Fruit fly (Drosophila melanogaster) whole organism, embryonic: ENCODE data around the gene CG31008.

Source experiments
- CG10209 ChIP-seq: fragments of 200-800 bp; sonication (Bioruptor generic); optimal IDR thresholded peaks from 3 replicates; lab custom pipeline; 2017; ENCODE audit warnings: missing biosample characterization, mild to moderate bottlenecking, missing genetic modification characterization, missing genetic modification reagents
- CG10274 ChIP-seq: fragments of 200-800 bp; sonication (Bioruptor generic); optimal IDR thresholded peaks from 3 replicates; lab custom pipeline; 2017; ENCODE audit warnings: missing biosample characterization, mild to moderate bottlenecking, missing genetic modification characterization
- CG10366 ChIP-seq: fragments of 200-800 bp; sonication (Bioruptor generic); IDR thresholded peaks from 2 replicates; pipeline ENCODE4 v1.3.6; 2022; ENCODE audit warnings: missing biosample characterization, missing genetic modification characterization
- CG10462 ChIP-seq: fragments of 200-800 bp; sonication (Bioruptor generic); optimal IDR thresholded peaks from 2 replicates; lab custom pipeline; 2016; ENCODE audit warnings: missing biosample characterization, missing genetic modification characterization
- CG11085 ChIP-seq: fragments of 200-800 bp; sonication (Bioruptor generic); IDR thresholded peaks from 2 replicates; pipeline ENCODE4 v1.3.6; 2022; ENCODE audit warnings: missing biosample characterization, missing genetic modification characterization
- CG11560 ChIP-seq: fragments of 200-800 bp; sonication (Bioruptor generic); IDR thresholded peaks from 3 replicates; pipeline ENCODE4 v1.3.6; 2022; ENCODE audit warnings: missing biosample characterization, missing genetic modification characterization
- CG12219 ChIP-seq: fragments of 200-800 bp; sonication (Bioruptor generic); optimal IDR thresholded peaks from 3 replicates; lab custom pipeline; 2018; ENCODE audit warnings: missing biosample characterization, mild to moderate bottlenecking, missing genetic modification characterization
- CG14667 ChIP-seq: fragments of 200-800 bp; sonication (Bioruptor generic); IDR thresholded peaks from 2 replicates; pipeline ENCODE4 v1.3.6; 2022; ENCODE audit warnings: missing biosample characterization, missing genetic modification characterization
- CG15269 ChIP-seq: fragments of 200-800 bp; sonication (Bioruptor generic); optimal IDR thresholded peaks from 2 replicates; lab custom pipeline; 2018; ENCODE audit warnings: missing biosample characterization, mild to moderate bottlenecking, missing genetic modification characterization, moderate library complexity
- CG17359 ChIP-seq: fragments of 200-800 bp; sonication (Bioruptor generic); optimal IDR thresholded peaks from 3 replicates; lab custom pipeline; 2018; ENCODE audit warnings: missing biosample characterization, mild to moderate bottlenecking, missing genetic modification characterization, moderate library complexity
- CG18764 ChIP-seq: fragments of 200-800 bp; sonication (Bioruptor generic); optimal IDR thresholded peaks from 3 replicates; lab custom pipeline; 2016; ENCODE audit warnings: missing biosample characterization, missing genetic modification characterization
- CG2120 ChIP-seq: fragments of 200-800 bp; sonication (Bioruptor generic); optimal IDR thresholded peaks from 3 replicates; lab custom pipeline; 2016; ENCODE audit warnings: missing biosample characterization, missing genetic modification characterization
- CG2875 ChIP-seq: fragments of 200-800 bp; sonication (Bioruptor generic); optimal IDR thresholded peaks from 2 replicates; lab custom pipeline; 2017; ENCODE audit warnings: missing biosample characterization, mild to moderate bottlenecking, missing genetic modification characterization, missing genetic modification reagents
- CG33213 ChIP-seq: fragments of 200-800 bp; sonication (Bioruptor generic); optimal IDR thresholded peaks from 3 replicates; lab custom pipeline; 2016; ENCODE audit warnings: missing biosample characterization, missing genetic modification characterization
- CG33557 ChIP-seq: fragments of 200-800 bp; sonication (Bioruptor generic); optimal IDR thresholded peaks from 2 replicates; lab custom pipeline; 2019; ENCODE audit warnings: missing biosample characterization, mild to moderate bottlenecking, missing genetic modification characterization, moderate library complexity
- CG4730 ChIP-seq: fragments of 200-800 bp; sonication (Bioruptor generic); IDR thresholded peaks from 2 replicates; pipeline ENCODE4 v1.3.6; 2022; ENCODE audit warnings: missing biosample characterization, missing genetic modification characterization
- CG7839 ChIP-seq: fragments of 200-800 bp; sonication (Bioruptor generic); optimal IDR thresholded peaks from 3 replicates; lab custom pipeline; 2018; ENCODE audit warnings: missing biosample characterization, mild to moderate bottlenecking, missing genetic modification characterization, moderate library complexity
- D19B ChIP-seq: fragments of 200-800 bp; sonication (Bioruptor generic); optimal IDR thresholded peaks from 2 replicates; lab custom pipeline; 2017; ENCODE audit warnings: missing biosample characterization, mild to moderate bottlenecking, missing genetic modification characterization
- Ets65A ChIP-seq: fragments of 200-800 bp; sonication (Bioruptor generic); peaks from one replicate; lab custom pipeline; 2016; ENCODE audit warnings: missing biosample characterization, missing genetic modification characterization
- H2.0 ChIP-seq: fragments of 200-800 bp; sonication (Bioruptor generic); IDR thresholded peaks from 2 replicates; pipeline ENCODE4 v1.3.6; 2022; ENCODE audit warnings: missing biosample characterization, missing genetic modification characterization
- HmgZ ChIP-seq: fragments of 200-800 bp; sonication (Bioruptor generic); optimal IDR thresholded peaks from 2 replicates; lab custom pipeline; 2018; ENCODE audit warnings: missing biosample characterization, mild to moderate bottlenecking, missing genetic modification characterization
- Hmr ChIP-seq: fragments of 200-800 bp; sonication (Bioruptor generic); optimal IDR thresholded peaks from 3 replicates; lab custom pipeline; 2017; ENCODE audit warnings: mild to moderate bottlenecking, missing biosample characterization, missing genetic modification reagents, missing genetic modification characterization
- Hr3 ChIP-seq: fragments of 200-800 bp; sonication (Bioruptor generic); optimal IDR thresholded peaks from 3 replicates; lab custom pipeline; 2016; ENCODE audit warnings: missing biosample characterization, missing genetic modification characterization
- PHDP ChIP-seq: fragments of 200-800 bp; sonication (Bioruptor generic); optimal IDR thresholded peaks from 3 replicates; lab custom pipeline; 2018; ENCODE audit warnings: missing biosample characterization, mild to moderate bottlenecking, missing genetic modification characterization, moderate library complexity
- Rfx ChIP-seq: fragments of 200-800 bp; sonication (Bioruptor generic); IDR thresholded peaks from 2 replicates; pipeline ENCODE4 v1.3.6; 2022; ENCODE audit warnings: missing biosample characterization, missing genetic modification characterization
- Trl ChIP-seq, 3 experiments: fragments of >200 bp in 2 of 3; fragments of 200-800 bp in 1 of 3; sonication (Bioruptor generic) in 1 of 3; optimal IDR thresholded peaks; 2 replicates in 1 of 3; 3 replicates in 2 of 3; lab custom pipeline; 2016 to 2017; ENCODE audit warnings: missing biosample characterization in 1 of 3, missing genetic modification characterization in 1 of 3
- Xbp1 ChIP-seq: fragments of 200-800 bp; sonication (Bioruptor generic); optimal IDR thresholded peaks from 3 replicates; lab custom pipeline; 2016; ENCODE audit warnings: missing biosample characterization, mild to moderate bottlenecking, missing genetic modification characterization
- ab ChIP-seq: fragments of 200-800 bp; sonication (Bioruptor generic); optimal IDR thresholded peaks from 2 replicates; lab custom pipeline; 2016; ENCODE audit warnings: missing biosample characterization, missing genetic modification characterization
- ase ChIP-seq: fragments of 200-800 bp; sonication (Bioruptor generic); IDR thresholded peaks from 3 replicates; pipeline ENCODE4 v1.3.6; 2022; ENCODE audit warnings: missing biosample characterization, missing genetic modification characterization
- ash1 ChIP-seq: fragments of 200-800 bp; sonication (Bioruptor generic); optimal IDR thresholded peaks from 2 replicates; lab custom pipeline; 2018; ENCODE audit warnings: missing biosample characterization, mild to moderate bottlenecking, missing genetic modification characterization
- br ChIP-seq: fragments of >200 bp; optimal IDR thresholded peaks from 2 replicates; lab custom pipeline; 2017
- cad ChIP-seq: fragments of >200 bp; optimal IDR thresholded peaks from 2 replicates; lab custom pipeline; 2017; ENCODE audit warnings: missing biosample characterization, missing genetic modification characterization
- dmrt99B ChIP-seq: fragments of 200-800 bp; sonication (Bioruptor generic); optimal IDR thresholded peaks from 2 replicates; lab custom pipeline; 2018; ENCODE audit warnings: missing biosample characterization, mild to moderate bottlenecking, missing genetic modification characterization, moderate library complexity
- fd102C ChIP-seq: fragments of 200-800 bp; sonication (Bioruptor generic); optimal IDR thresholded peaks from 2 replicates; lab custom pipeline; 2018; ENCODE audit warnings: missing biosample characterization, mild to moderate bottlenecking, missing genetic modification characterization, moderate library complexity
- fd96Cb ChIP-seq: fragments of 200-800 bp; sonication (Bioruptor generic); optimal IDR thresholded peaks from 2 replicates; lab custom pipeline; 2018; ENCODE audit warnings: missing biosample characterization, mild to moderate bottlenecking, missing genetic modification characterization, moderate library complexity
- gem ChIP-seq: fragments of 200-800 bp; sonication (Bioruptor generic); optimal IDR thresholded peaks from 2 replicates; lab custom pipeline; 2019; ENCODE audit warnings: missing biosample characterization, mild to moderate bottlenecking, missing genetic modification characterization, moderate library complexity
- lab ChIP-seq: fragments of 200-800 bp; sonication (Bioruptor generic); optimal IDR thresholded peaks from 3 replicates; lab custom pipeline; 2017; ENCODE audit warnings: missing biosample characterization, missing genetic modification characterization, mild to moderate bottlenecking, moderate library complexity, missing genetic modification reagents
- nmo ChIP-seq: fragments of 200-800 bp; sonication (Bioruptor generic); optimal IDR thresholded peaks from 2 replicates; lab custom pipeline; 2018; ENCODE audit warnings: missing biosample characterization, mild to moderate bottlenecking, missing genetic modification characterization, moderate library complexity
- pan ChIP-seq, 4 experiments: fragments of >200 bp in 3 of 4; fragments of 200-800 bp in 1 of 4; sonication (Bioruptor generic) in 1 of 4; optimal IDR thresholded peaks in 3 of 4; IDR thresholded peaks in 1 of 4; 2 replicates each; pipeline versions ENCODE4 v1.3.6 to Lab custom; 2017 to 2022; ENCODE audit warnings: missing biosample characterization in 2 of 4, missing genetic modification characterization in 2 of 4, mixed read lengths in 1 of 4
- pfk ChIP-seq: fragments of 200-800 bp; sonication (Bioruptor generic); optimal IDR thresholded peaks from 2 replicates; lab custom pipeline; 2018; ENCODE audit warnings: missing biosample characterization, mild to moderate bottlenecking, missing genetic modification characterization, moderate library complexity
- slbo ChIP-seq: fragments of 200-800 bp; sonication (Bioruptor generic); IDR thresholded peaks from 2 replicates; pipeline ENCODE4 v1.3.6; 2022; ENCODE audit warnings: missing biosample characterization, missing genetic modification characterization
- sob ChIP-seq: fragments of 200-800 bp; sonication (Bioruptor generic); IDR thresholded peaks from 2 replicates; pipeline ENCODE4 v1.3.6; 2022; ENCODE audit warnings: missing biosample characterization, missing genetic modification characterization
- ssp ChIP-seq: fragments of 200-800 bp; sonication (Bioruptor generic); IDR thresholded peaks from 2 replicates; pipeline ENCODE4 v1.3.6; 2022; ENCODE audit warnings: missing biosample characterization, missing genetic modification characterization
- stc ChIP-seq: fragments of 200-800 bp; sonication (Bioruptor generic); IDR thresholded peaks from 2 replicates; pipeline ENCODE4 v1.3.6; 2022; ENCODE audit warnings: missing biosample characterization, missing genetic modification characterization
- tin ChIP-seq: fragments of 200-800 bp; sonication (Bioruptor generic); optimal IDR thresholded peaks from 3 replicates; lab custom pipeline; 2016; ENCODE audit warnings: missing biosample characterization, missing genetic modification characterization
- tio ChIP-seq: fragments of 200-800 bp; sonication (Bioruptor generic); optimal IDR thresholded peaks from 2 replicates; lab custom pipeline; 2017; ENCODE audit warnings: missing biosample characterization, missing genetic modification characterization, inconsistent platforms
- vvl ChIP-seq: fragments of 200-800 bp; sonication (Bioruptor generic); IDR thresholded peaks from 2 replicates; pipeline ENCODE4 v1.3.6; 2022; ENCODE audit warnings: missing biosample characterization, missing genetic modification characterization
- wek ChIP-seq: fragments of 200-800 bp; sonication (Bioruptor generic); optimal IDR thresholded peaks from 3 replicates; lab custom pipeline; 2018; ENCODE audit warnings: missing biosample characterization, mild to moderate bottlenecking, missing genetic modification characterization, moderate library complexity
- zfh1 ChIP-seq: fragments of 200-800 bp; sonication (Bioruptor generic); IDR thresholded peaks from 3 replicates; pipeline ENCODE4 v1.3.6; 2022; ENCODE audit warnings: missing biosample characterization, missing genetic modification characterization
- zfh2 ChIP-seq: fragments of 200-800 bp; sonication (Bioruptor generic); optimal IDR thresholded peaks from 2 replicates; lab custom pipeline; 2016; ENCODE audit warnings: missing biosample characterization, missing genetic modification characterization

CG31008 gene

DNA sequence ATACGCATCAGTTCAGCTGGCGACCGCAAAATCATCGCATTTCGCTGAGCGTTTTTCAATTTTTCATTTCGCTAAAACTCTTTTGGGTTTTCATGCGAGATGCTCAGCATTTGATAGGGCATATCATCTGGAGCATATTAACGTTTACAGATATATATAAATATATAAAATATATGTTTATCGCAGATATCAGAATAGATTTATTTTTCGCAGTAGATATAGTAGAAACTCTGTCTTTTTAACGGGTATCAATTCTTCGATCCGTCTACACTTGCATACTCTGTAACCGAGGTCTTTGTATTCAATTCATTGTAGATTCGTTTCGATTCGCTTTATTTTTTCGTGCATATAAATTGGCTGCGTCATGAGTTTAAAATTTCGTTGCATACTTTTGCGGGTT, 29.9 kb upstream of the CG31008 start:
- TF ChIP-seq stc (GFP tag; lab: Robert Waterston, UW): peak; percentile 52; the same call in 1 of the 2 replicates
- 0 out of 3 replicates have a peak, but pooled peaks have one; percentile 10 for TF ChIP-seq ase (GFP tag; lab: Robert Waterston, UW)
- TF ChIP-seq CG7839 (tag; lab: Kevin White, UChicago): peak; percentile 46
- peak; percentile 20 for TF ChIP-seq Xbp1
- peak; percentile 69 for TF ChIP-seq slbo
- TF ChIP-seq CG33213 (GFP tag; lab: Kevin White, UChicago): no peak
- peak; percentile 4 for TF ChIP-seq CG10209 (GFP tag; lab: Kevin White, UChicago)
- TF ChIP-seq gem (tag; lab: Kevin White, UChicago): peak; percentile 57
- peak; percentile 24; the same call in 1 of the 2 replicates for TF ChIP-seq CG10366 (GFP tag; lab: Robert Waterston, UW)
- no peak for TF ChIP-seq CG10462 (GFP tag; lab: Kevin White, UChicago)
- TF ChIP-seq PHDP: no peak
- no peak for TF ChIP-seq cad (GFP tag; lab: Kevin White, UChicago)
- peak; percentile 34; the same call in 1 of the 2 replicates for TF ChIP-seq CG11085
- TF ChIP-seq Trl (optimal IDR thresholded peaks at IDR 0.05; lab: Kevin White, UChicago): no peak
- no peak for TF ChIP-seq Trl (GFP tag; optimal IDR thresholded peaks at IDR 0.05; lab: Kevin White, UChicago)
- TF ChIP-seq CG2875 (GFP tag; lab: Kevin White, UChicago): no peak
- peak; percentile 11 for TF ChIP-seq CG15269 (tag; lab: Kevin White, UChicago)
- TF ChIP-seq pfk (GFP tag; lab: Kevin White, UChicago): no peak
- peak; percentile 44 for TF ChIP-seq dmrt99B (tag; lab: Kevin White, UChicago)
- no peak for TF ChIP-seq tin (GFP tag; lab: Kevin White, UChicago)
- no peak for TF ChIP-seq br (lab: Kevin White, UChicago)
- TF ChIP-seq CG17359 (tag; lab: Kevin White, UChicago): peak; percentile 39
- TF ChIP-seq sob (GFP tag; lab: Robert Waterston, UW): 0 out of 2 replicates have a peak, but pooled peaks have one; percentile 24
- no peak for TF ChIP-seq pan (optimal IDR thresholded peaks at IDR 0.05; lab: Kevin White, UChicago)
- peak in 1 of 2 experiments; percentile 50 for TF ChIP-seq pan (GFP tag; optimal IDR thresholded peaks at IDR 0.05 in 1 of 2, IDR thresholded peaks at IDR 0.05 in 1 of 2)
- no peak for TF ChIP-seq CG10274 (GFP tag; lab: Kevin White, UChicago)
- TF ChIP-seq CG12219 (GFP tag; lab: Kevin White, UChicago): no peak
- TF ChIP-seq vvl (GFP tag; lab: Robert Waterston, UW): peak; percentile 42; the same call in 1 of the 2 replicates
- TF ChIP-seq CG33557: no peak
- TF ChIP-seq Rfx (GFP tag; lab: Robert Waterston, UW): peak; percentile 65
- no peak for TF ChIP-seq CG11560
- peak; percentile 77 for TF ChIP-seq D19B
- peak; percentile 18 for TF ChIP-seq tio (GFP tag; lab: Kevin White, UChicago)
- peak; percentile 4 for TF ChIP-seq HmgZ (tag; lab: Kevin White, UChicago)
- TF ChIP-seq nmo: peak; percentile 33
- TF ChIP-seq zfh2 (GFP tag; lab: Kevin White, UChicago): no peak
- TF ChIP-seq wek (GFP tag; lab: Kevin White, UChicago): no peak
- TF ChIP-seq ab: no peak
- no peak for TF ChIP-seq ssp
- peak; percentile 63 for TF ChIP-seq Ets65A (GFP tag; lab: Kevin White, UChicago)
- peak; percentile 3 for TF ChIP-seq CG2120 (GFP tag; lab: Kevin White, UChicago)
- TF ChIP-seq ash1: no peak
- peak; percentile 61 for TF ChIP-seq lab
- no peak for TF ChIP-seq Hr3
- TF ChIP-seq fd102C: no peak
- 0 out of 3 replicates have a peak, but pooled peaks have one; percentile 21 for TF ChIP-seq zfh1
- peak; percentile 2 for TF ChIP-seq fd96Cb (tag; lab: Kevin White, UChicago)
- TF ChIP-seq H2.0 (GFP tag; lab: Robert Waterston, UW): 0 out of 2 replicates have a peak, but pooled peaks have one; percentile 23
- TF ChIP-seq CG4730 (GFP tag; lab: Robert Waterston, UW): 0 out of 2 replicates have a peak, but pooled peaks have one; percentile 18
- no peak for TF ChIP-seq CG18764 (GFP tag; lab: Kevin White, UChicago)
- 0 out of 2 replicates have a peak, but pooled peaks have one; percentile 13 for TF ChIP-seq CG14667 (GFP tag; lab: Robert Waterston, UW)
- peak; percentile 1 for TF ChIP-seq Hmr (GFP tag; lab: Kevin White, UChicago)
